Worm (Caenorhabditis elegans): ENCODE measurements around the gene T09A5.4.

DNA sequence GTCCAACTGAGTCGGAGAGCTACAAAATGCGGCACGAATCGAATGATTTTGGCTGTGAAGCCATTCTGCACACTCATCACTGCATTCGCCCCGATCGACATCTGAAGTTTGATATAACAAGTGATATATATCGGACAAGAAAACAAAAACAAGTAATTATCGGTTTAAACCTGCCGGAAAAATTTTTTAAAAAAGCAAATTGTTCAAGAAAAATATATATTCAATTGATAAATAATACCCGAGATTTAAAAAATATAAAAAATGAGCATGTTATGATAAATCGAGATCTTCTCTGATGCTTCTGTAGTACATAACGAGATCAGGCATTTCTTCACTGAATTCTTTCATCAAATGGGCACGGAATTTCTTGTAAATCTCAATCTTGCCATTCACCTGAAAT is 7.7 kb downstream of the T09A5.4 start, which contains the start of gene T09A5.5:
- TF ChIP-seq ref-1 (GFP tag; conservative IDR thresholded peaks at IDR 0.05) = no peak
- no peak for TF ChIP-seq flt-1 (GFP tag; IDR thresholded peaks at IDR 0.05)
- no peak for TF ChIP-seq ztf-29 (GFP tag; IDR thresholded peaks at IDR 0.05)
- no peak for TF ChIP-seq cog-1 (tag; optimal IDR thresholded peaks at IDR 0.05)
- TF ChIP-seq T22C8.4 (GFP tag; IDR thresholded peaks at IDR 0.05) = no peak
